Worm (Caenorhabditis elegans): ENCODE measurements around the gene aman-2.
A peak's percentile ranks its signal among the peaks of the same experiment; 100 is the strongest.

The aman-2 gene

ce11 chrV:11960084-11960830, 27.2 kb upstream of the aman-2 start:
- TF ChIP-seq efl-1 (optimal IDR thresholded peaks at IDR 0.05) (no peak), efl-1 (GFP tag; optimal IDR thresholded peaks at IDR 0.05 in 1 of 2) (peak in 1 of 2 experiments; percentile 53), zag-1 (tag; optimal IDR thresholded peaks at IDR 0.05) (no peak)

ce11 chrV:11958343-11959291, 25.6 kb upstream of the aman-2 start, which contains the start of gene F58H1.5:
F58H1.5 (plus strand) TSS chrV:11958393.
- TF ChIP-seq efl-1 (optimal IDR thresholded peaks at IDR 0.05) = no peak
- TF ChIP-seq efl-1 (GFP tag; optimal IDR thresholded peaks at IDR 0.05 in 1 of 2) = peak in 1 of 2 experiments; percentile 82
- no peak for TF ChIP-seq nhr-85 (tag)
- no peak for TF ChIP-seq egl-13 (tag; optimal IDR thresholded peaks at IDR 0.05)
- no peak for TF ChIP-seq hlh-17 (GFP tag; optimal IDR thresholded peaks at IDR 0.05; ENCODE audit: borderline replicate concordance)
- TF ChIP-seq lin-14 (GFP tag; optimal IDR thresholded peaks at IDR 0.05) = peak; percentile 33

- TF ChIP-seq hlh-4 (tag; optimal IDR thresholded peaks at IDR 0.05) (no peak), fkh-4 (tag; optimal IDR thresholded peaks at IDR 0.05; ENCODE audit: borderline replicate concordance) (no peak), mep-1 (tag; optimal IDR thresholded peaks at IDR 0.05) (no peak), egl-27 (tag; optimal IDR thresholded peaks at IDR 0.05) (no peak), nhr-19 (GFP tag; conservative IDR thresholded peaks at IDR 0.05) (no peak), nhr-11 (tag; optimal IDR thresholded peaks at IDR 0.05) (no peak), rnt-1 (tag; optimal IDR thresholded peaks at IDR 0.05) (no peak), nhr-77 (tag; optimal IDR thresholded peaks at IDR 0.05) (no peak), C16A3.4 (tag; optimal IDR thresholded peaks at IDR 0.05) (no peak), nhr-28 (tag; optimal IDR thresholded peaks at IDR 0.05) (no peak), snpc-4 (tag; optimal IDR thresholded peaks at IDR 0.05) (no peak), nhr-85 (tag) (no peak), vab-15 (tag; optimal IDR thresholded peaks at IDR 0.05) (no peak), fkh-10 (GFP tag; optimal IDR thresholded peaks at IDR 0.05) (no peak), nhr-237 (tag; optimal IDR thresholded peaks at IDR 0.05) (no peak), blmp-1 (tag; optimal IDR thresholded peaks at IDR 0.05) (no peak), grh-1 (GFP tag; IDR thresholded peaks at IDR 0.05) (no peak), tlp-1 (tag; optimal IDR thresholded peaks at IDR 0.05) (no peak), lin-14 (GFP tag; optimal IDR thresholded peaks at IDR 0.05) (no peak)
Observed at ce11 chrV:11955617-11956016, 22.6 kb upstream of the aman-2 start.

ce11 chrV:11953621-11954020, 20.6 kb upstream of the aman-2 start:
- TF ChIP-seq fkh-10 (GFP tag; optimal IDR thresholded peaks at IDR 0.05) (peak; percentile 58), ces-1 (GFP tag; optimal IDR thresholded peaks at IDR 0.05) (peak; percentile 77), grh-1 (GFP tag; IDR thresholded peaks at IDR 0.05) (no peak), lin-14 (GFP tag; optimal IDR thresholded peaks at IDR 0.05) (peak; percentile 79), nhr-237 (tag; optimal IDR thresholded peaks at IDR 0.05) (no peak), unc-98 (GFP tag; IDR thresholded peaks at IDR 0.05) (no peak), aha-1 (tag; optimal IDR thresholded peaks at IDR 0.05) (no peak)

ce11 chrV:11952854-11953447, 19.9 kb upstream of the aman-2 start:
- TF ChIP-seq tlp-1 (tag; optimal IDR thresholded peaks at IDR 0.05) (no peak), unc-30 (tag; optimal IDR thresholded peaks at IDR 0.05) (no peak), nhr-85 (tag) (peak; percentile 25), skn-1 (tag; optimal IDR thresholded peaks at IDR 0.05) (no peak)

- TF ChIP-seq ceh-8 (GFP tag; optimal IDR thresholded peaks at IDR 0.05) (no peak), mef-2 (tag; optimal IDR thresholded peaks at IDR 0.05) (no peak), irx-1 (tag; optimal IDR thresholded peaks at IDR 0.05) (no peak), lin-15B (tag; optimal IDR thresholded peaks at IDR 0.05) (no peak)
Observed at ce11 chrV:11951227-11951626, 18.2 kb upstream of the aman-2 start.

Data from whole organism, L1 larva.